Worm (Caenorhabditis elegans) whole organism, L1 larva: ENCODE results near the gene F01D5.2.
A peak's percentile ranks its signal among the peaks of the same experiment; 100 is the strongest.

Source experiments
- F16B12.6 ChIP-seq: fragments of 150-350 bp; optimal IDR thresholded peaks from 2 replicates; lab custom pipeline; 2014; ENCODE audit warnings: missing biosample characterization, missing genetic modification characterization
- aly-2 ChIP-seq: fragments of 150-350 bp; optimal IDR thresholded peaks from 2 replicates; lab custom pipeline; 2014; ENCODE audit warnings: missing biosample characterization, missing genetic modification characterization
- ama-1 ChIP-seq: fragments of 150-350 bp; optimal IDR thresholded peaks from 2 replicates; lab custom pipeline; 2014
- blmp-1 ChIP-seq: fragments of 150-350 bp; optimal IDR thresholded peaks from 2 replicates; lab custom pipeline; 2014; ENCODE audit warnings: missing biosample characterization, missing genetic modification characterization
- ceh-8 ChIP-seq: fragments of 200-800 bp; sonication (Bioruptor generic); optimal IDR thresholded peaks from 2 replicates; lab custom pipeline; 2018; ENCODE audit warnings: mild to moderate bottlenecking, missing genetic modification characterization, moderate library complexity, missing compliant biosample characterization
- ceh-88 ChIP-seq: fragments of 200-800 bp; sonication (Bioruptor generic); IDR thresholded peaks from 2 replicates; pipeline ENCODE4 v1.3.6; 2022; ENCODE audit warnings: missing genetic modification characterization, missing compliant biosample characterization
- ces-1 ChIP-seq: fragments of 150-350 bp; optimal IDR thresholded peaks from 2 replicates; lab custom pipeline; 2014; ENCODE audit warnings: missing biosample characterization, missing genetic modification reagents, missing genetic modification characterization
- dpl-1 ChIP-seq, 3 experiments: fragments of 150-350 bp in 2 of 3; sonication (generic microtip) in 1 of 3; optimal IDR thresholded peaks; 2 replicates each; lab custom pipeline; 2014 to 2017; ENCODE audit warnings: missing biosample characterization in 3 of 3, missing genetic modification characterization in 3 of 3, missing genetic modification reagents in 3 of 3
- efl-1 ChIP-seq, 4 experiments: fragments of 150-350 bp; optimal IDR thresholded peaks in 3 of 4; peaks in 1 of 4; 1 replicate in 1 of 4; 2 replicates in 3 of 4; lab custom pipeline; 2014; ENCODE audit warnings: missing biosample characterization in 2 of 4, missing genetic modification characterization in 2 of 4, missing genetic modification reagents in 2 of 4
- elt-2 ChIP-seq: sonication (generic microtip); optimal IDR thresholded peaks from 2 replicates; lab custom pipeline; 2016; ENCODE audit warnings: missing genetic modification characterization, mild to moderate bottlenecking, inconsistent platforms, missing compliant biosample characterization, missing genetic modification reagents
- elt-3 ChIP-seq, 6 experiments: fragments of 150-350 bp in 1 of 6; sonication (generic microtip); optimal IDR thresholded peaks; 2 replicates each; lab custom pipeline; 2017 to 2018; ENCODE audit warnings: missing biosample characterization in 6 of 6, missing genetic modification characterization in 6 of 6, inconsistent platforms in 1 of 6
- fkh-10 ChIP-seq: sonication (generic microtip); optimal IDR thresholded peaks from 2 replicates; lab custom pipeline; 2017; ENCODE audit warnings: missing biosample characterization, missing genetic modification reagents, missing genetic modification characterization
- fkh-8 ChIP-seq: sonication (generic microtip); optimal IDR thresholded peaks from 2 replicates; lab custom pipeline; 2016; ENCODE audit warnings: mild to moderate bottlenecking, missing genetic modification characterization, missing compliant biosample characterization
- hlh-17 ChIP-seq: fragments of 200-800 bp; sonication (Bioruptor generic); optimal IDR thresholded peaks from 2 replicates; lab custom pipeline; 2018; ENCODE audit warnings: missing genetic modification characterization, mild to moderate bottlenecking, missing compliant biosample characterization, moderate library complexity, borderline replicate concordance
- hlh-4 ChIP-seq: sonication (generic microtip); optimal IDR thresholded peaks from 2 replicates; lab custom pipeline; 2016; ENCODE audit warnings: mild to moderate bottlenecking, missing genetic modification characterization, missing compliant biosample characterization
- hpl-2 ChIP-seq: fragments of 150-350 bp; optimal IDR thresholded peaks from 2 replicates; lab custom pipeline; 2014; ENCODE audit warnings: missing biosample characterization, missing genetic modification reagents, missing genetic modification characterization
- jun-1 ChIP-seq: fragments of 150-350 bp; optimal IDR thresholded peaks from 2 replicates; lab custom pipeline; 2014; ENCODE audit warnings: missing biosample characterization, missing genetic modification reagents, missing genetic modification characterization
- lin-14 ChIP-seq: fragments of 200-800 bp; sonication (Bioruptor generic); optimal IDR thresholded peaks from 2 replicates; lab custom pipeline; 2018; ENCODE audit warnings: mild to moderate bottlenecking, missing genetic modification characterization, moderate library complexity, missing compliant biosample characterization
- lin-15B ChIP-seq: fragments of 150-350 bp; sonication (generic microtip); optimal IDR thresholded peaks from 3 replicates; lab custom pipeline; 2014; ENCODE audit warnings: missing biosample characterization, missing genetic modification characterization
- lin-35 ChIP-seq, 2 experiments: fragments of 150-350 bp; optimal IDR thresholded peaks; 2 replicates each; lab custom pipeline; 2014; ENCODE audit warnings: missing biosample characterization in 2 of 2, missing genetic modification characterization in 2 of 2, missing genetic modification reagents in 2 of 2
- lin-39 ChIP-seq: fragments of 150-350 bp; optimal IDR thresholded peaks from 2 replicates; lab custom pipeline; 2014; ENCODE audit warnings: missing biosample characterization, missing genetic modification reagents, missing genetic modification characterization
- lsy-2 ChIP-seq, 2 experiments: fragments of 150-350 bp; optimal IDR thresholded peaks; 2 replicates each; lab custom pipeline; 2014; ENCODE audit warnings: missing biosample characterization in 2 of 2, missing genetic modification characterization in 2 of 2
- mdl-1 ChIP-seq, 2 experiments: fragments of 150-350 bp; optimal IDR thresholded peaks; 2 replicates each; lab custom pipeline; 2014 to 2017; ENCODE audit warnings: missing biosample characterization in 2 of 2, missing genetic modification characterization in 2 of 2, inconsistent platforms in 1 of 2
- mep-1 ChIP-seq: fragments of 150-350 bp; optimal IDR thresholded peaks from 2 replicates; lab custom pipeline; 2014; ENCODE audit warnings: missing biosample characterization, missing genetic modification characterization
- nhr-12 ChIP-seq: sonication (generic microtip); optimal IDR thresholded peaks from 2 replicates; lab custom pipeline; 2017; ENCODE audit warnings: missing biosample characterization, missing genetic modification characterization
- nhr-19 ChIP-seq: fragments of 200-800 bp; sonication (Bioruptor generic); conservative IDR thresholded peaks from 2 replicates; pipeline ENCODE4 v1.3.6; 2022; ENCODE audit warnings: missing genetic modification characterization, missing compliant biosample characterization
- nhr-20 ChIP-seq: sonication (generic microtip); optimal IDR thresholded peaks from 2 replicates; lab custom pipeline; 2016; ENCODE audit warnings: mild to moderate bottlenecking, missing genetic modification characterization, missing compliant biosample characterization
- nhr-47 ChIP-seq: sonication (generic microtip); optimal IDR thresholded peaks from 2 replicates; lab custom pipeline; 2016; ENCODE audit warnings: mild to moderate bottlenecking, missing genetic modification characterization, moderate library complexity, missing compliant biosample characterization
- nhr-71 ChIP-seq: sonication (generic microtip); optimal IDR thresholded peaks from 2 replicates; lab custom pipeline; 2016; ENCODE audit warnings: mild to moderate bottlenecking, missing genetic modification characterization, moderate library complexity, missing compliant biosample characterization
- nhr-77 ChIP-seq: fragments of 150-350 bp; optimal IDR thresholded peaks from 2 replicates; lab custom pipeline; 2014; ENCODE audit warnings: missing biosample characterization, missing genetic modification characterization
- nhr-90 ChIP-seq: sonication (generic microtip); optimal IDR thresholded peaks from 2 replicates; lab custom pipeline; 2016; ENCODE audit warnings: mild to moderate bottlenecking, missing genetic modification characterization, missing compliant biosample characterization; ENCODE audit not compliant: poor library complexity
- pag-3 ChIP-seq: sonication (generic microtip); optimal IDR thresholded peaks from 2 replicates; lab custom pipeline; 2017; ENCODE audit warnings: missing genetic modification characterization, mild to moderate bottlenecking, missing compliant biosample characterization, antibody characterized with exemption, borderline replicate concordance; ENCODE audit not compliant: insufficient read depth
- pax-3 ChIP-seq: fragments of 200-800 bp; sonication (Bioruptor generic); optimal IDR thresholded peaks from 2 replicates; lab custom pipeline; 2018; ENCODE audit warnings: mild to moderate bottlenecking, missing genetic modification characterization, moderate library complexity, missing compliant biosample characterization
- rnt-1 ChIP-seq: sonication (generic microtip); optimal IDR thresholded peaks from 2 replicates; lab custom pipeline; 2016; ENCODE audit warnings: mild to moderate bottlenecking, missing genetic modification characterization, moderate library complexity, missing compliant biosample characterization
- sox-4 ChIP-seq: sonication (generic microtip); optimal IDR thresholded peaks from 2 replicates; lab custom pipeline; 2016; ENCODE audit warnings: missing genetic modification characterization, missing compliant biosample characterization
- sptf-1 ChIP-seq: fragments of 150-350 bp; optimal IDR thresholded peaks from 2 replicates; lab custom pipeline; 2014; ENCODE audit warnings: missing biosample characterization, missing genetic modification characterization
- tlp-1 ChIP-seq: fragments of 150-350 bp; optimal IDR thresholded peaks from 2 replicates; lab custom pipeline; 2014; ENCODE audit warnings: missing biosample characterization, missing genetic modification characterization
- unc-130 ChIP-seq: fragments of 150-350 bp; optimal IDR thresholded peaks from 2 replicates; lab custom pipeline; 2017; ENCODE audit warnings: missing biosample characterization, missing genetic modification characterization, inconsistent platforms
- unc-30 ChIP-seq: sonication (generic microtip); optimal IDR thresholded peaks from 2 replicates; lab custom pipeline; 2017; ENCODE audit warnings: missing biosample characterization, missing genetic modification characterization
- unc-62 ChIP-seq: fragments of 150-350 bp; optimal IDR thresholded peaks from 2 replicates; lab custom pipeline; 2014; ENCODE audit warnings: missing biosample characterization, missing genetic modification reagents, missing genetic modification characterization
- vab-15 ChIP-seq: sonication (generic microtip); optimal IDR thresholded peaks from 2 replicates; lab custom pipeline; 2017; ENCODE audit warnings: missing genotype, mild to moderate bottlenecking, missing genetic modification characterization, missing compliant biosample characterization
- xbp-1 ChIP-seq: sonication (generic microtip); optimal IDR thresholded peaks from 2 replicates; lab custom pipeline; 2016; ENCODE audit warnings: missing genetic modification characterization, missing compliant biosample characterization
- zag-1 ChIP-seq: fragments of 150-350 bp; optimal IDR thresholded peaks from 2 replicates; lab custom pipeline; 2014; ENCODE audit warnings: missing biosample characterization, missing genetic modification characterization
- zip-4 ChIP-seq: fragments of 200-800 bp; sonication (Bioruptor generic); optimal IDR thresholded peaks from 2 replicates; lab custom pipeline; 2018; ENCODE audit warnings: mild to moderate bottlenecking, missing genetic modification characterization, moderate library complexity, missing compliant biosample characterization
- ztf-11 ChIP-seq, 2 experiments: sonication (generic microtip); optimal IDR thresholded peaks; 2 replicates each; lab custom pipeline; 2016 to 2017; ENCODE audit warnings: missing genetic modification characterization in 2 of 2, missing biosample characterization in 1 of 2, missing compliant biosample characterization in 1 of 2

F01D5.2 gene

DNA sequence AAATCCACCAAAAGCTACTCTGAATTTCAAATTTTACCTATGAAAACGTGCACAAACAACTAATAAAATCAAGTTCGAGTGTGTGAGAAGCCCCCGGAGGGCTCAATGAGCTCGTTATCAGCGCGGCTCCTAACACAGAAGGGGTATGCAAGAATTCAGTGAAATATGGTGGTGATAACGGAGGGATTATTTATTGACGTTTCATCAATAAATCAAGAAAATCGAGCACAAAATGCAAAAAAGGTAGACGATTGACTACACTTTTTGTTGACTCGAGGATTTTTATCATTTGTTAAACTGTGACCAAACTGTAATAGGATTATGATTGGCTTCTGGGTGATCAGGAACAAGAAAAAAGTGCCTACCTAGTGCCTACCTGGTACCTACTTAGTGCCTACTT lies 41.4 kb downstream of the F01D5.2 start, which contains the start of gene zip-3:
Gene zip-3, minus strand, starts transcription at position 21 of the 400 bp plus-strand sequence.
- no peak for TF ChIP-seq ztf-11 (tag; optimal IDR thresholded peaks at IDR 0.05; lab: Kevin White, UChicago)
- peak; percentile 56 for TF ChIP-seq elt-2 (tag; lab: Kevin White, UChicago)
- no peak for TF ChIP-seq lin-14 (GFP tag; lab: Kevin White, UChicago)
- no peak for TF ChIP-seq dpl-1 (GFP tag; optimal IDR thresholded peaks at IDR 0.05; lab: Kevin White, UChicago)
- TF ChIP-seq hlh-4: no peak
- TF ChIP-seq fkh-8 (tag; lab: Kevin White, UChicago): no peak
- TF ChIP-seq mdl-1 (tag; optimal IDR thresholded peaks at IDR 0.05; lab: Kevin White, UChicago): no peak

DNA sequence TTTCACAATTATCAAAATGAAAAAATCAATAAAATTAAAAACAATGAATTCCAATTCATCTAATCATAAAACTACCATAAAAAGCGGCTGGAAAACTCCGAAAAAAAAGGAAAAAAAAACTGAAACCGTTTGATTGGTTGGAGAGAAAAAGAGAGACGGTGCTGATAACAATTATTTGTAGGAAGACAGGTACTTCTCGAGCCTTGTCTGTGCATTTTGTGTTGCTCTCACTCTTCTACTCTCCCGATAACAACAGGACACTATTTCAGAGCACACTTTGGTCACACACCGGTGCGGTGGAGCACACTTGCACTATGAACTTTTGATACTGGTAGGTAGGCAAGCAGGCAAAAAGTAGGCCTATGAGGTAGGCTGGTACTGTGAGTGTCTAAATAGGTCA lies 42.3 kb downstream of the F01D5.2 start:
- no peak for TF ChIP-seq F16B12.6 (tag; lab: Kevin White, UChicago)
- TF ChIP-seq efl-1 (optimal IDR thresholded peaks at IDR 0.05; lab: Kevin White, UChicago): no peak
- peak in 1 of 2 experiments; percentile 67 for TF ChIP-seq efl-1 (GFP tag; optimal IDR thresholded peaks at IDR 0.05 in 1 of 2; lab: Kevin White, UChicago)
- no peak for TF ChIP-seq lin-39 (tag; lab: Kevin White, UChicago)
- TF ChIP-seq ceh-8 (GFP tag; lab: Kevin White, UChicago): no peak
- peak; percentile 4 for TF ChIP-seq nhr-77
- TF ChIP-seq nhr-20 (tag; lab: Kevin White, UChicago): peak; percentile 20
- TF ChIP-seq lsy-2 (tag; optimal IDR thresholded peaks at IDR 0.05; lab: Kevin White, UChicago): peak in 1 of 2 experiments; percentile 25
- TF ChIP-seq lin-35 (GFP tag; optimal IDR thresholded peaks at IDR 0.05; lab: Kevin White, UChicago): peak in 1 of 2 experiments; percentile 38
- peak; percentile 89 for TF ChIP-seq elt-2 (tag; lab: Kevin White, UChicago)

- TF ChIP-seq tlp-1 (tag; lab: Kevin White, UChicago): no peak
- TF ChIP-seq hlh-17: no peak
- TF ChIP-seq zag-1: no peak
- TF ChIP-seq lin-35 (GFP tag; optimal IDR thresholded peaks at IDR 0.05; lab: Kevin White, UChicago): no peak
- TF ChIP-seq pax-3 (tag; lab: Kevin White, UChicago): no peak
- no peak for TF ChIP-seq xbp-1 (tag; lab: Kevin White, UChicago)
- no peak for TF ChIP-seq nhr-47
- no peak for TF ChIP-seq ceh-88
- peak; percentile 34 for TF ChIP-seq nhr-20 (tag; lab: Kevin White, UChicago)
- no peak for TF ChIP-seq ama-1 (lab: Kevin White, UChicago)
- peak; percentile 72 for TF ChIP-seq blmp-1 (tag; lab: Kevin White, UChicago)
- TF ChIP-seq hpl-2 (GFP tag; lab: Kevin White, UChicago): no peak
- TF ChIP-seq vab-15 (tag; lab: Kevin White, UChicago): no peak
- TF ChIP-seq elt-3 (tag; optimal IDR thresholded peaks at IDR 0.05; lab: Kevin White, UChicago): peak in 1 of 6 experiments; percentile 12
- TF ChIP-seq lsy-2 (tag; optimal IDR thresholded peaks at IDR 0.05; lab: Kevin White, UChicago): peak in 1 of 2 experiments; percentile 56
- TF ChIP-seq lin-14 (GFP tag; lab: Kevin White, UChicago): peak; percentile 44
- TF ChIP-seq efl-1 (optimal IDR thresholded peaks at IDR 0.05; lab: Kevin White, UChicago): no peak
- TF ChIP-seq efl-1 (GFP tag; optimal IDR thresholded peaks at IDR 0.05 in 1 of 2; lab: Kevin White, UChicago): no peak
- TF ChIP-seq lin-15B: no peak
- TF ChIP-seq, all 84 proteins: peak for 5
These were observed 43.9 kb downstream of the F01D5.2 start for ce11 chrII:13954979-13955378.

- TF ChIP-seq aly-2 (tag; lab: Kevin White, UChicago) (no peak), unc-130 (no peak), F16B12.6 (tag; lab: Kevin White, UChicago) (no peak), jun-1 (tag; lab: Kevin White, UChicago) (no peak), nhr-90 (peak; percentile 45), lin-39 (tag; lab: Kevin White, UChicago) (no peak), fkh-10 (GFP tag; lab: Kevin White, UChicago) (no peak), zip-4 (GFP tag; lab: Kevin White, UChicago) (no peak), pag-3 (no peak), nhr-12 (tag; lab: Kevin White, UChicago) (no peak), unc-62 (GFP tag; lab: Kevin White, UChicago) (no peak), mep-1 (tag; lab: Kevin White, UChicago) (peak; percentile 64), rnt-1 (tag; lab: Kevin White, UChicago) (no peak), xbp-1 (tag; lab: Kevin White, UChicago) (no peak), nhr-71 (tag; lab: Kevin White, UChicago) (peak; percentile 53), sptf-1 (no peak), nhr-77 (no peak), nhr-19 (GFP tag; lab: Robert Waterston, UW) (0 out of 2 replicates have a peak, but pooled peaks have one; percentile 6), sox-4 (tag; lab: Kevin White, UChicago) (no peak), unc-30 (tag; lab: Kevin White, UChicago) (no peak), ztf-11 (tag; optimal IDR thresholded peaks at IDR 0.05; lab: Kevin White, UChicago) (no peak), ces-1 (GFP tag; lab: Kevin White, UChicago) (no peak)
These were observed 44.8 kb downstream of the F01D5.2 start for ce11 chrII:13954077-13954476.
